Fruit fly (Drosophila melanogaster) whole organism, embryonic: ENCODE measurements around the gene MtnE.
A peak's percentile ranks its signal among the peaks of the same experiment; 100 is the strongest.

Experiments used
- Adf1 ChIP-seq: fragments of 200-800 bp; sonication (Bioruptor generic); IDR thresholded peaks from 2 replicates; pipeline ENCODE4 v1.3.6; 2022; ENCODE audit warnings: missing biosample characterization, missing genetic modification characterization
- CG11247 ChIP-seq: fragments of 200-800 bp; sonication (Bioruptor generic); IDR thresholded peaks from 2 replicates; pipeline ENCODE4 v1.3.6; 2022; ENCODE audit warnings: missing biosample characterization, missing genetic modification characterization
- CG11696 ChIP-seq: fragments of 200-800 bp; sonication (Bioruptor generic); IDR thresholded peaks from 2 replicates; pipeline ENCODE4 v1.3.6; 2022; ENCODE audit warnings: missing biosample characterization, missing genetic modification characterization
- CG11723 ChIP-seq: fragments of 200-800 bp; sonication (Bioruptor generic); optimal IDR thresholded peaks from 2 replicates; lab custom pipeline; 2017; ENCODE audit warnings: missing biosample characterization, mild to moderate bottlenecking, missing genetic modification characterization
- CG12104 ChIP-seq: fragments of 200-800 bp; sonication (Bioruptor generic); optimal IDR thresholded peaks from 3 replicates; lab custom pipeline; 2016; ENCODE audit warnings: missing biosample characterization, missing genetic modification characterization
- CG13123 ChIP-seq: fragments of 200-800 bp; sonication (Bioruptor generic); optimal IDR thresholded peaks from 2 replicates; lab custom pipeline; 2016; ENCODE audit warnings: missing biosample characterization, missing genetic modification characterization
- CG13775 ChIP-seq: fragments of 200-800 bp; sonication (Bioruptor generic); optimal IDR thresholded peaks from 3 replicates; lab custom pipeline; 2017; ENCODE audit warnings: missing biosample characterization, mild to moderate bottlenecking, missing genetic modification characterization
- CG15696 ChIP-seq: fragments of 200-800 bp; sonication (Bioruptor generic); optimal IDR thresholded peaks from 2 replicates; lab custom pipeline; 2019; ENCODE audit warnings: missing biosample characterization, mild to moderate bottlenecking, missing genetic modification characterization, moderate library complexity
- CG17612 ChIP-seq: fragments of 200-800 bp; sonication (Bioruptor generic); IDR thresholded peaks from 2 replicates; pipeline ENCODE4 v1.3.6; 2022; ENCODE audit warnings: missing biosample characterization, missing genetic modification characterization
- CG1832 ChIP-seq: fragments of 200-800 bp; sonication (Bioruptor generic); optimal IDR thresholded peaks from 2 replicates; lab custom pipeline; 2017; ENCODE audit warnings: missing biosample characterization, mild to moderate bottlenecking, missing genetic modification characterization, inconsistent platforms
- CG18764 ChIP-seq: fragments of 200-800 bp; sonication (Bioruptor generic); optimal IDR thresholded peaks from 3 replicates; lab custom pipeline; 2016; ENCODE audit warnings: missing biosample characterization, missing genetic modification characterization
- CG31224 ChIP-seq: fragments of 200-800 bp; sonication (Bioruptor generic); IDR thresholded peaks from 2 replicates; pipeline ENCODE4 v1.3.6; 2022; ENCODE audit warnings: missing biosample characterization, missing genetic modification characterization
- CG3847 ChIP-seq: fragments of 200-800 bp; sonication (Bioruptor generic); IDR thresholded peaks from 2 replicates; pipeline ENCODE4 v1.3.6; 2022; ENCODE audit warnings: missing biosample characterization, missing genetic modification characterization
- CG42726 ChIP-seq: fragments of 200-800 bp; sonication (Bioruptor generic); IDR thresholded peaks from 2 replicates; pipeline ENCODE4 v1.3.6; 2022; ENCODE audit warnings: missing biosample characterization, missing genetic modification characterization; ENCODE audit not compliant: partially characterized antibody
- CG5180 ChIP-seq: fragments of 200-800 bp; sonication (Bioruptor generic); optimal IDR thresholded peaks from 3 replicates; lab custom pipeline; 2017; ENCODE audit warnings: missing biosample characterization, missing genetic modification characterization, mild to moderate bottlenecking, moderate library complexity, missing genetic modification reagents
- CG7357 ChIP-seq: fragments of 200-800 bp; sonication (Bioruptor generic); IDR thresholded peaks from 3 replicates; pipeline ENCODE4 v1.3.6; 2022; ENCODE audit warnings: missing biosample characterization, missing genetic modification characterization
- CG7987 ChIP-seq: fragments of 200-800 bp; sonication (Bioruptor generic); optimal IDR thresholded peaks from 2 replicates; lab custom pipeline; 2018; ENCODE audit warnings: missing biosample characterization, mild to moderate bottlenecking, missing genetic modification characterization, moderate library complexity
- CTCF ChIP-seq: fragments of 200-800 bp; sonication (Bioruptor generic); optimal IDR thresholded peaks from 2 replicates; lab custom pipeline; 2017; ENCODE audit warnings: missing biosample characterization, mild to moderate bottlenecking, missing genetic modification characterization, moderate library complexity
- Doc2 ChIP-seq: fragments of 200-800 bp; sonication (Bioruptor generic); IDR thresholded peaks from 2 replicates; pipeline ENCODE4 v1.3.6; 2022; ENCODE audit warnings: missing biosample characterization, missing genetic modification characterization
- Dref ChIP-seq: fragments of 200-800 bp; sonication (Bioruptor generic); IDR thresholded peaks from 2 replicates; pipeline ENCODE4 v1.3.6; 2022; ENCODE audit warnings: missing biosample characterization, missing genetic modification characterization
- ERR ChIP-seq: fragments of 200-800 bp; sonication (Bioruptor generic); optimal IDR thresholded peaks from 2 replicates; lab custom pipeline; 2016; ENCODE audit warnings: missing biosample characterization, missing genetic modification characterization
- Fer2 ChIP-seq: fragments of 200-800 bp; sonication (Bioruptor generic); optimal IDR thresholded peaks from 2 replicates; lab custom pipeline; 2018; ENCODE audit warnings: missing biosample characterization, mild to moderate bottlenecking, missing genetic modification characterization, moderate library complexity
- HHEX ChIP-seq: fragments of 200-800 bp; sonication (Bioruptor generic); optimal IDR thresholded peaks from 3 replicates; lab custom pipeline; 2017; ENCODE audit warnings: missing biosample characterization, mild to moderate bottlenecking, missing genetic modification characterization, missing genetic modification reagents
- Hr51 ChIP-seq, 2 experiments: fragments of 200-800 bp; sonication (Bioruptor generic); optimal IDR thresholded peaks; 2 replicates in 1 of 2; 3 replicates in 1 of 2; lab custom pipeline; 2016 to 2018; ENCODE audit warnings: missing biosample characterization in 2 of 2, missing genetic modification characterization in 2 of 2, mild to moderate bottlenecking in 1 of 2, moderate library complexity in 1 of 2
- Hr78 ChIP-seq, 2 experiments: fragments of 200-800 bp in 1 of 2; fragments of >200 bp in 1 of 2; sonication (Bioruptor generic) in 1 of 2; optimal IDR thresholded peaks; 2 replicates each; lab custom pipeline; 2017 to 2019; ENCODE audit warnings: missing biosample characterization in 2 of 2, missing genetic modification characterization in 2 of 2, mild to moderate bottlenecking in 1 of 2, moderate library complexity in 1 of 2
- MTF-1 ChIP-seq: fragments of 200-800 bp; sonication (Bioruptor generic); optimal IDR thresholded peaks from 2 replicates; lab custom pipeline; 2018; ENCODE audit warnings: missing biosample characterization, mild to moderate bottlenecking, missing genetic modification characterization, borderline replicate concordance
- Max ChIP-seq: fragments of 200-800 bp; sonication (Bioruptor generic); optimal IDR thresholded peaks from 2 replicates; lab custom pipeline; 2016; ENCODE audit warnings: missing biosample characterization, mild to moderate bottlenecking, missing genetic modification characterization
- Mes4 ChIP-seq: fragments of 200-800 bp; sonication (Bioruptor generic); optimal IDR thresholded peaks from 2 replicates; lab custom pipeline; 2016; ENCODE audit warnings: missing biosample characterization, missing genetic modification characterization
- Myb ChIP-seq: fragments of 200-800 bp; sonication (Bioruptor generic); optimal IDR thresholded peaks from 2 replicates; lab custom pipeline; 2016; ENCODE audit warnings: missing biosample characterization, missing genetic modification characterization
- Oli ChIP-seq: fragments of 200-800 bp; sonication (Bioruptor generic); optimal IDR thresholded peaks from 2 replicates; lab custom pipeline; 2018; ENCODE audit warnings: missing biosample characterization, mild to moderate bottlenecking, missing genetic modification characterization, moderate library complexity
- Ravus ChIP-seq: fragments of 200-800 bp; sonication (Bioruptor generic); IDR thresholded peaks from 2 replicates; pipeline ENCODE4 v1.3.6; 2022; ENCODE audit warnings: missing biosample characterization, missing genetic modification characterization
- ab ChIP-seq: fragments of 200-800 bp; sonication (Bioruptor generic); optimal IDR thresholded peaks from 2 replicates; lab custom pipeline; 2016; ENCODE audit warnings: missing biosample characterization, missing genetic modification characterization
- ash1 ChIP-seq: fragments of 200-800 bp; sonication (Bioruptor generic); optimal IDR thresholded peaks from 2 replicates; lab custom pipeline; 2018; ENCODE audit warnings: missing biosample characterization, mild to moderate bottlenecking, missing genetic modification characterization
- bab2 ChIP-seq: fragments of 200-800 bp; sonication (Bioruptor generic); optimal IDR thresholded peaks from 2 replicates; lab custom pipeline; 2016; ENCODE audit warnings: missing biosample characterization, missing genetic modification characterization
- bcd ChIP-seq: fragments of 200-800 bp; sonication (Bioruptor generic); optimal IDR thresholded peaks from 2 replicates; lab custom pipeline; 2017; ENCODE audit warnings: missing biosample characterization, mild to moderate bottlenecking, missing genetic modification characterization
- cad ChIP-seq: fragments of >200 bp; optimal IDR thresholded peaks from 2 replicates; lab custom pipeline; 2017; ENCODE audit warnings: missing biosample characterization, missing genetic modification characterization
- gcm ChIP-seq: fragments of 200-800 bp; sonication (Bioruptor generic); optimal IDR thresholded peaks from 2 replicates; lab custom pipeline; 2019; ENCODE audit warnings: missing biosample characterization, mild to moderate bottlenecking, missing genetic modification characterization, moderate library complexity
- grn ChIP-seq: fragments of 200-800 bp; sonication (Bioruptor generic); optimal IDR thresholded peaks from 3 replicates; lab custom pipeline; 2017; ENCODE audit warnings: missing biosample characterization, missing genetic modification characterization
- hth ChIP-seq: fragments of >200 bp; optimal IDR thresholded peaks from 2 replicates; lab custom pipeline; 2017; ENCODE audit warnings: inconsistent platforms
- inv ChIP-seq: fragments of 200-800 bp; sonication (Bioruptor generic); IDR thresholded peaks from 2 replicates; pipeline ENCODE4 v1.3.6; 2022; ENCODE audit warnings: missing biosample characterization, missing genetic modification characterization; ENCODE audit not compliant: partially characterized antibody
- jigr1 ChIP-seq: fragments of 200-800 bp; sonication (Bioruptor generic); IDR thresholded peaks from 3 replicates; pipeline ENCODE4 v1.3.6; 2022; ENCODE audit warnings: missing biosample characterization, missing genetic modification characterization
- kay ChIP-seq: fragments of 200-800 bp; sonication (Bioruptor generic); optimal IDR thresholded peaks from 2 replicates; lab custom pipeline; 2016; ENCODE audit warnings: missing biosample characterization, missing genetic modification characterization
- lmd ChIP-seq: fragments of 200-800 bp; sonication (Bioruptor generic); IDR thresholded peaks from 2 replicates; pipeline ENCODE4 v1.3.6; 2022; ENCODE audit warnings: missing biosample characterization, missing genetic modification characterization
- mam ChIP-seq: fragments of 200-800 bp; sonication (Bioruptor generic); optimal IDR thresholded peaks from 3 replicates; lab custom pipeline; 2016; ENCODE audit warnings: missing biosample characterization, missing genetic modification characterization
- sim ChIP-seq: fragments of 200-800 bp; sonication (Bioruptor generic); IDR thresholded peaks from 2 replicates; pipeline ENCODE4 v1.3.6; 2022; ENCODE audit warnings: missing biosample characterization, missing genetic modification characterization
- slbo ChIP-seq: fragments of 200-800 bp; sonication (Bioruptor generic); IDR thresholded peaks from 2 replicates; pipeline ENCODE4 v1.3.6; 2022; ENCODE audit warnings: missing biosample characterization, missing genetic modification characterization
- sna ChIP-seq: fragments of 200-800 bp; sonication (Bioruptor generic); IDR thresholded peaks from 2 replicates; pipeline ENCODE4 v1.3.6; 2022; ENCODE audit warnings: missing biosample characterization, missing genetic modification characterization; ENCODE audit not compliant: partially characterized antibody
- vnd ChIP-seq: fragments of 200-800 bp; sonication (Bioruptor generic); IDR thresholded peaks from 3 replicates; pipeline ENCODE4 v1.3.6; 2022; ENCODE audit warnings: missing biosample characterization, missing genetic modification characterization; ENCODE audit not compliant: partially characterized antibody
- z ChIP-seq: fragments of 200-800 bp; sonication (Bioruptor generic); IDR thresholded peaks from 3 replicates; pipeline ENCODE4 v1.3.6; 2022; ENCODE audit warnings: missing biosample characterization, missing genetic modification characterization

The MtnE gene

dm6 chr3R:20549855-20550603 lies 15.5 kb upstream of the MtnE start (continued):
- TF ChIP-seq Doc2 (GFP tag; lab: Robert Waterston, UW) (0 out of 2 replicates have a peak, but pooled peaks have one; percentile 6), CG1832 (no peak), grn (GFP tag; lab: Kevin White, UChicago) (peak; percentile 60), lmd (GFP tag; lab: Robert Waterston, UW) (peak; percentile 89), MTF-1 (peak; percentile 43), Dref (GFP tag; lab: Robert Waterston, UW) (0 out of 2 replicates have a peak, but pooled peaks have one; percentile 18), gcm (GFP tag; lab: Kevin White, UChicago) (peak; percentile 85), z (GFP tag; lab: Robert Waterston, UW) (0 out of 3 replicates have a peak, but pooled peaks have one; percentile 4), Mes4 (GFP tag; lab: Kevin White, UChicago) (peak; percentile 16), CG11723 (GFP tag; lab: Kevin White, UChicago) (peak; percentile 75), cad (GFP tag; lab: Kevin White, UChicago) (peak; percentile 24), CG7357 (GFP tag; lab: Robert Waterston, UW) (peak; percentile 80), mam (peak; percentile 59), Myb (GFP tag; lab: Kevin White, UChicago) (no peak), Fer2 (tag; lab: Kevin White, UChicago) (peak; percentile 78), CG7987 (GFP tag; lab: Kevin White, UChicago) (peak; percentile 47), CG11247 (GFP tag; lab: Robert Waterston, UW) (peak; percentile 76), Adf1 (GFP tag; lab: Robert Waterston, UW) (peak; percentile 75), Hr78 (GFP tag; optimal IDR thresholded peaks at IDR 0.05; lab: Kevin White, UChicago) (peak in 1 of 2 experiments; percentile 58), CG31224 (peak; percentile 67; the same call in 1 of the 2 replicates), CG15696 (tag; lab: Kevin White, UChicago) (peak; percentile 87), slbo (peak; percentile 83), hth (no peak), bab2 (GFP tag; lab: Kevin White, UChicago) (peak; percentile 5), Oli (peak; percentile 87), sna (GFP tag; lab: Robert Waterston, UW) (no peak), Hr51 (GFP tag; optimal IDR thresholded peaks at IDR 0.05; lab: Kevin White, UChicago) (peak; percentile 37 to 89), CG11696 (GFP tag; lab: Robert Waterston, UW) (peak; percentile 72; the same call in 1 of the 2 replicates), jigr1 (peak; percentile 50; the same call in 1 of the 3 replicates), Ravus (GFP tag; lab: Robert Waterston, UW) (peak; percentile 40; the same call in 1 of the 2 replicates), CG12104 (GFP tag; lab: Kevin White, UChicago) (peak; percentile 84), HHEX (GFP tag; lab: Kevin White, UChicago) (peak; percentile 88), bcd (GFP tag; lab: Kevin White, UChicago) (peak; percentile 88), vnd (GFP tag; lab: Robert Waterston, UW) (no peak), ab (GFP tag; lab: Kevin White, UChicago) (peak; percentile 42), CG3847 (peak; percentile 81), CG13123 (GFP tag; lab: Kevin White, UChicago) (peak; percentile 43), CG5180 (GFP tag; lab: Kevin White, UChicago) (peak; percentile 89), CG17612 (GFP tag; lab: Robert Waterston, UW) (peak; percentile 56), CG18764 (GFP tag; lab: Kevin White, UChicago) (peak; percentile 66), kay (GFP tag; lab: Kevin White, UChicago) (peak; percentile 62), ERR (GFP tag; lab: Kevin White, UChicago) (no peak), Max (GFP tag; lab: Kevin White, UChicago) (peak; percentile 68), CG42726 (GFP tag; lab: Robert Waterston, UW) (0 out of 2 replicates have a peak, but pooled peaks have one; percentile 27), sim (GFP tag; lab: Robert Waterston, UW) (peak; percentile 63), inv (GFP tag; lab: Robert Waterston, UW) (no peak), ash1 (GFP tag; lab: Kevin White, UChicago) (no peak), CG13775 (peak; percentile 81), CTCF (GFP tag; lab: Kevin White, UChicago) (no peak)
